Fruit fly (Drosophila melanogaster) whole organism, pupa: ENCODE results near the gene CG31016.

Source experiments
- CG10348 ChIP-seq: fragments of 200-800 bp; sonication (Bioruptor generic); IDR thresholded peaks from 2 replicates; pipeline ENCODE4 v1.3.6; 2022; ENCODE audit warnings: missing biosample characterization, missing genetic modification characterization
- CG12605 ChIP-seq: fragments of 200-800 bp; sonication (Bioruptor generic); IDR thresholded peaks from 2 replicates; pipeline ENCODE4 v1.3.6; 2022; ENCODE audit warnings: missing biosample characterization, missing genetic modification characterization
- CG13204 ChIP-seq: fragments of 200-800 bp; sonication (Bioruptor generic); optimal IDR thresholded peaks from 2 replicates; lab custom pipeline; 2018; ENCODE audit warnings: missing biosample characterization, mild to moderate bottlenecking, missing genetic modification characterization, moderate library complexity
- CG14655 ChIP-seq: fragments of 200-800 bp; sonication (Bioruptor generic); optimal IDR thresholded peaks from 3 replicates; lab custom pipeline; 2017; ENCODE audit warnings: mild to moderate bottlenecking, missing biosample characterization, missing genetic modification reagents, missing genetic modification characterization
- CG15710 ChIP-seq: fragments of 200-800 bp; sonication (Bioruptor generic); optimal IDR thresholded peaks from 2 replicates; lab custom pipeline; 2018; ENCODE audit warnings: missing biosample characterization, mild to moderate bottlenecking, missing genetic modification characterization, moderate library complexity
- CG17806 ChIP-seq: fragments of 200-800 bp; sonication (Bioruptor generic); optimal IDR thresholded peaks from 2 replicates; lab custom pipeline; 2018; ENCODE audit warnings: missing biosample characterization, mild to moderate bottlenecking, missing genetic modification characterization, moderate library complexity
- CG32121 ChIP-seq: fragments of 200-800 bp; sonication (Bioruptor generic); IDR thresholded peaks from 2 replicates; pipeline ENCODE4 v1.3.6; 2022; ENCODE audit warnings: missing biosample characterization, missing genetic modification characterization
- CG34367 ChIP-seq: fragments of 200-800 bp; sonication (Bioruptor generic); optimal IDR thresholded peaks from 2 replicates; lab custom pipeline; 2018; ENCODE audit warnings: missing biosample characterization, mild to moderate bottlenecking, missing genetic modification characterization
- CG4496 ChIP-seq: fragments of 200-800 bp; sonication (Bioruptor generic); IDR thresholded peaks from 3 replicates; pipeline ENCODE4 v1.3.6; 2022; ENCODE audit warnings: missing biosample characterization, missing genetic modification characterization
- CG8159 ChIP-seq: fragments of 200-800 bp; sonication (Bioruptor generic); optimal IDR thresholded peaks from 3 replicates; lab custom pipeline; 2018; ENCODE audit warnings: missing biosample characterization, mild to moderate bottlenecking, missing genetic modification characterization, moderate library complexity
- CG8301 ChIP-seq: fragments of 200-800 bp; sonication (Bioruptor generic); optimal IDR thresholded peaks from 2 replicates; lab custom pipeline; 2018; ENCODE audit warnings: missing biosample characterization, mild to moderate bottlenecking, missing genetic modification characterization
- CG9948 ChIP-seq: fragments of 200-800 bp; sonication (Bioruptor generic); optimal IDR thresholded peaks from 2 replicates; lab custom pipeline; 2018; ENCODE audit warnings: missing biosample characterization, mild to moderate bottlenecking, missing genetic modification characterization, moderate library complexity
- D1 ChIP-seq: fragments of 200-800 bp; sonication (Bioruptor generic); optimal IDR thresholded peaks from 2 replicates; lab custom pipeline; 2018; ENCODE audit warnings: missing biosample characterization, mild to moderate bottlenecking, missing genetic modification characterization, moderate library complexity
- EcR ChIP-seq: fragments of 200-800 bp; sonication (Bioruptor generic); optimal IDR thresholded peaks from 3 replicates; lab custom pipeline; 2019; ENCODE audit warnings: missing biosample characterization, missing genetic modification characterization, mild to moderate bottlenecking, moderate library complexity, missing genetic modification reagents
- Ets98B ChIP-seq: fragments of 200-800 bp; sonication (Bioruptor generic); IDR thresholded peaks from 2 replicates; pipeline ENCODE4 v1.3.6; 2022; ENCODE audit warnings: missing biosample characterization, missing genetic modification characterization
- Pif1A ChIP-seq: fragments of 200-800 bp; sonication (Bioruptor generic); optimal IDR thresholded peaks from 3 replicates; lab custom pipeline; 2016; ENCODE audit warnings: missing biosample characterization, missing genetic modification characterization
- Pif1B ChIP-seq: fragments of 200-800 bp; sonication (Bioruptor generic); optimal IDR thresholded peaks from 3 replicates; lab custom pipeline; 2016; ENCODE audit warnings: missing biosample characterization, missing genetic modification characterization
- Snoo ChIP-seq: fragments of 200-800 bp; sonication (Bioruptor generic); optimal IDR thresholded peaks from 3 replicates; lab custom pipeline; 2017; ENCODE audit warnings: missing biosample characterization, mild to moderate bottlenecking, missing genetic modification characterization, inconsistent platforms
- fd96Ca ChIP-seq: fragments of 200-800 bp; sonication (Bioruptor generic); IDR thresholded peaks from 3 replicates; pipeline ENCODE4 v1.3.6; 2022; ENCODE audit warnings: missing biosample characterization, missing genetic modification characterization
- gl ChIP-seq: fragments of 200-800 bp; sonication (Bioruptor generic); optimal IDR thresholded peaks from 2 replicates; lab custom pipeline; 2018; ENCODE audit warnings: missing biosample characterization, mild to moderate bottlenecking, missing genetic modification characterization
- rn ChIP-seq: fragments of 200-800 bp; sonication (Bioruptor generic); IDR thresholded peaks from 2 replicates; pipeline ENCODE4 v1.3.6; 2022; ENCODE audit warnings: missing biosample characterization, missing genetic modification characterization

CG31016 gene

DNA sequence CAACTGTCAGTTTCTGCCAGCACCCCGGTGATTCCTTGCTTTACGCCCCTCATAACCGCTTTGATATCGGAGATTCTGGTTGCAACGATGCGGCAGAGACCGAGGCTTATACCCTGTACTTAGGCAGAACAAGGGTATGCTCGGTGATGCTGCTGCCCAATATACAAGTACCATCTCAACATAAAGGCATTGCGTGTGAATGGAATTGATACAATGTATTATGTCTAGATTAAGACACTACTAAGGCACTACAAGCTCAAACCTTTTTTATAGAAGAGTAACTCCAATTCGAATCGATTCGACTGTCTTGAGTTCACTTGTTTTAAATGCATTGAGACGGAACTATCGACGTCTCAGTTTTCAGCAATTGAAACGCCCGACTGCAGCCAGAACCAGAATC lies 38.8 kb upstream of the CG31016 start:
- TF ChIP-seq CG17806: peak; percentile 36
- peak; percentile 34; the same call in 1 of the 2 replicates for TF ChIP-seq CG32121 (GFP tag; lab: Robert Waterston, UW)
- no peak for TF ChIP-seq gl
- peak; percentile 60 for TF ChIP-seq Pif1A
- TF ChIP-seq CG15710: peak; percentile 31
- peak; percentile 76 for TF ChIP-seq fd96Ca
- TF ChIP-seq CG34367 (tag; lab: Kevin White, UChicago): no peak
- no peak for TF ChIP-seq D1 (tag; lab: Kevin White, UChicago)
- TF ChIP-seq CG4496: peak; percentile 76
- peak; percentile 80 for TF ChIP-seq CG8301 (tag; lab: Kevin White, UChicago)
- peak; percentile 4 for TF ChIP-seq Pif1B (GFP tag; lab: Kevin White, UChicago)
- no peak for TF ChIP-seq CG13204
- peak; percentile 31 for TF ChIP-seq CG8159 (tag; lab: Kevin White, UChicago)
- peak; percentile 76 for TF ChIP-seq Ets98B (GFP tag; lab: Robert Waterston, UW)
- peak; percentile 53 for TF ChIP-seq CG9948 (tag; lab: Kevin White, UChicago)
- peak; percentile 45; the same call in 1 of the 2 replicates for TF ChIP-seq CG12605 (GFP tag; lab: Robert Waterston, UW)
- TF ChIP-seq CG14655 (GFP tag; lab: Kevin White, UChicago): peak; percentile 80
- TF ChIP-seq, all 21 proteins: peak for 13

DNA sequence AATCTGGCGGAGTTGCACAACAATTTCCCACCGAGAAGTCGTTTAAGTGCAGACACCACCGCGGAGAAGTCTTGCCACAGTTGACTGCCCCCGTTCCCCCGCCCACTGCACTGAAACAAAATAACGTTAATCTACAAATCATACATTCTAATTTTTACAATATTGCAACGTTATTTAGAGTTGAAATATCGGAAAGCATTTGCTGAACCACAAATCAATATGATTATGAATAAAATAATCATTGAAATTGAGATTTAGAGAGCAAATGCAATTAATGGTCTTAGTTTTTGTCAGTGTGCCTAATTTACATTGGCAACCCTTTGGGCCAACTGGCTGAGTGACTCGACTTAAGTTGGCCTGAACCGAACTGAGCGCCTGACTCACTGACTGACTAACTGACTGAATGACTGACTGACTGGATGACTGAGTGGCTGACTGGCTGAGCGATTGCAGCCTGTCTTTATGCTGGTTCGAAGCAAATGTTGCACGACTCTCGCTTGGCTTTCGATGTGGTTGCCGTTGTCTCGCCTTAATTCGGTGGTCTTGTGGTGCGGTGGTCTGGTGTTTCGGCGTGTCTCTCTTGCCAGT lies 35.3 kb upstream of the CG31016 start:
- TF ChIP-seq CG9948 (tag; lab: Kevin White, UChicago): peak; percentile 93
- TF ChIP-seq CG14655 (GFP tag; lab: Kevin White, UChicago): peak; percentile 88
- TF ChIP-seq Pif1A: peak; percentile 88
- TF ChIP-seq fd96Ca: peak; percentile 85
- peak; percentile 92 for TF ChIP-seq CG34367 (tag; lab: Kevin White, UChicago)
- peak; percentile 74 for TF ChIP-seq rn
- peak; percentile 88 for TF ChIP-seq CG15710
- TF ChIP-seq EcR (GFP tag; lab: Kevin White, UChicago): peak; percentile 75
- TF ChIP-seq CG10348 (GFP tag; lab: Robert Waterston, UW): peak; percentile 80
- TF ChIP-seq Pif1B (GFP tag; lab: Kevin White, UChicago): peak; percentile 90
- peak; percentile 92 for TF ChIP-seq CG8159 (tag; lab: Kevin White, UChicago)
- peak; percentile 92 for TF ChIP-seq CG17806
- TF ChIP-seq CG32121 (GFP tag; lab: Robert Waterston, UW): peak; percentile 89
- TF ChIP-seq Snoo (tag; lab: Kevin White, UChicago): peak; percentile 88
- TF ChIP-seq CG12605 (GFP tag; lab: Robert Waterston, UW): peak; percentile 72
- TF ChIP-seq CG4496: peak; percentile 92
- TF ChIP-seq CG8301 (tag; lab: Kevin White, UChicago): peak; percentile 90
- TF ChIP-seq gl: peak; percentile 83
- TF ChIP-seq D1 (tag; lab: Kevin White, UChicago): no peak
- TF ChIP-seq CG13204: peak; percentile 71
- TF ChIP-seq Ets98B (GFP tag; lab: Robert Waterston, UW): peak; percentile 89

DNA sequence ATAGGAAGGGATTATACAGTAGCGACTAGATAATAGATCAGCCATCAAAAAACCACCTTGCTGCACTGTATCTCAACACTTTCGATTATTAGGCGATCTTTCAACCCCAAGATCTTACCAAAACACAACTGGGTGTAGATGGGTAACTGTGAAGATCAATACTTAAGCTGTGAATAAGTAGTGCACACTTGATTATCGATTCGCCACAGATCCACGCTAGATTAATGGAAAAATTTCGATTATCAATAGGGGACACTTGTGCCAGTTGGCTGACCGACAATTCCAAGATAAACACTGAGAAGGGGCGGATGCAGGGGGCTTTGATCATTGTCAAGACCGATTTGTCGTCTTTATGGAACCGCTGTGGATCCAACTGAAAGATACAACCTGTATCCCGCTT lies 26.9 kb upstream of the CG31016 start, which contains the start of gene CG9702:
TSS of gene CG9702 (plus strand) at position 301 of the 400 bp plus-strand sequence.
- TF ChIP-seq Ets98B (GFP tag; lab: Robert Waterston, UW) (no peak), Pif1A (no peak), CG13204 (no peak), Pif1B (GFP tag; lab: Kevin White, UChicago) (no peak), Snoo (tag; lab: Kevin White, UChicago) (no peak), rn (no peak), D1 (tag; lab: Kevin White, UChicago) (no peak), CG15710 (no peak), CG12605 (GFP tag; lab: Robert Waterston, UW) (no peak), CG9948 (tag; lab: Kevin White, UChicago) (no peak), CG8301 (tag; lab: Kevin White, UChicago) (no peak), CG8159 (tag; lab: Kevin White, UChicago) (no peak), CG10348 (GFP tag; lab: Robert Waterston, UW) (no peak), CG17806 (no peak), EcR (GFP tag; lab: Kevin White, UChicago) (no peak), fd96Ca (no peak), gl (no peak), CG14655 (GFP tag; lab: Kevin White, UChicago) (no peak), CG34367 (tag; lab: Kevin White, UChicago) (no peak)

DNA sequence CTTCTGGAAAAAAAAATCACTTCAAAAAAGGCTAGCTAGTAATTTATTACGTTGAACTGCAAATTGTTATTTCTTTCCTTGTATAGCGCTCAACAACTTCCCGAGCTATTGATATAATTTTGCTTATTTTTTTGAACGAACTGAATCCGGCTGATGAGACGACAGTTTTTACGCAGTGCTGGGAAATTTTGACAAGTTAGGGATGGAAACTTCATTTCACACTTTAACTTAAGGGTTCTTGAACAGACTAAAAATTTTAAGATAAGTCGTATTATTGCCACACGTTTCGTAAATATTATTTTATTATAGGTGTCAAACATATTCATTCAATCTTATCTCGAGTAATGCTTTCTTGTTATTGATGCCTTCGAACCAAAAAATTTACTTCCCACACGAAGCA lies 22.4 kb upstream of the CG31016 start, which contains the start of gene Rpt6R:
TSS of gene Rpt6R (minus strand) at position 156 of the 400 bp plus-strand sequence.
- no peak for TF ChIP-seq EcR (GFP tag; lab: Kevin White, UChicago)
- no peak for TF ChIP-seq Pif1B (GFP tag; lab: Kevin White, UChicago)
- TF ChIP-seq fd96Ca: no peak

DNA sequence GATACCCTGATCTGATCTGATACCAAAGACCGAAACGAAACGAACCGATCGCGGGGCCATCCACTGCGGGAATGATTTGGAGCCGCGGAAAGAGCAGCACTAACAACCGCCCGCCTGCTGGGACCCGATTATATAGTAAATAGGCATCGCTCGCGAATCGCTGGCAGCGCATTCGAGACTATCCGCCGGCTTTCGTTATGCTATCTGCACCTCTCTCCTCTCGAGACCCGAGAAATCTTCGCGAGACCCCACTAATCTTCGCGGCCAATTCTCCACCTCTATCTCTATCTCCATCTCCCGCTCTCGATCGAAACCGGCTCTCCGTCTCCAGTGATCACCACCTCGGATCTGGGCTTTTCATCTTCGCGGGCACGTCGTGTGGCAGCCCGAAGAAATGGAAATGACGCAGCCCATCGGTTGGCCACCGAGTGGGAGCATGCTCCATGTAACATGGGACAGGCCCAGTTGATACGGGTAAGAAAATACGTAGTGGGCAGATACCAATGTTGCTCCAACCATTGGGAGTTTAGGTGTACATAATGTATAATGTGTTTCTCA lies 18.7 kb upstream of the CG31016 start, which contains the start of gene CG9717:
TSS of gene CG9717 (minus strand) at position 107 of the 558 bp plus-strand sequence.
- TF ChIP-seq CG4496 (peak; percentile 53; the same call in 2 of the 3 replicates), CG8159 (tag; lab: Kevin White, UChicago) (no peak), gl (no peak), rn (no peak), CG8301 (tag; lab: Kevin White, UChicago) (no peak), EcR (GFP tag; lab: Kevin White, UChicago) (no peak), CG14655 (GFP tag; lab: Kevin White, UChicago) (no peak), CG12605 (GFP tag; lab: Robert Waterston, UW) (peak; percentile 14; the same call in 1 of the 2 replicates)
